Fruit fly (Drosophila melanogaster) whole organism, prepupa: Measurements from ENCODE around the gene Ama.

Experiments
- Blimp-1 ChIP-seq: fragments of 200-800 bp; sonication (Bioruptor generic); optimal IDR thresholded peaks from 3 replicates; lab custom pipeline; 2017; ENCODE audit warnings: missing biosample characterization, missing genetic modification characterization, mild to moderate bottlenecking, moderate library complexity, missing genetic modification reagents
- CG10631 ChIP-seq: fragments of 200-800 bp; sonication (Bioruptor generic); optimal IDR thresholded peaks from 2 replicates; lab custom pipeline; 2016; ENCODE audit warnings: missing biosample characterization, missing genetic modification characterization
- CG11294 ChIP-seq: fragments of 200-800 bp; sonication (Bioruptor generic); IDR thresholded peaks from 2 replicates; pipeline ENCODE4 v1.3.6; 2022; ENCODE audit warnings: missing biosample characterization, missing genetic modification characterization
- CG11762 ChIP-seq: fragments of 200-800 bp; sonication (Bioruptor generic); optimal IDR thresholded peaks from 3 replicates; lab custom pipeline; 2016; ENCODE audit warnings: missing biosample characterization, missing genetic modification characterization; ENCODE audit not compliant: insufficient read depth
- CG11902 ChIP-seq: fragments of 200-800 bp; sonication (Bioruptor generic); optimal IDR thresholded peaks from 3 replicates; lab custom pipeline; 2016; ENCODE audit warnings: missing biosample characterization, missing genetic modification characterization
- CG15336 ChIP-seq: fragments of 200-800 bp; sonication (Bioruptor generic); IDR thresholded peaks from 2 replicates; pipeline ENCODE4 v1.3.6; 2022; ENCODE audit warnings: missing biosample characterization, missing genetic modification characterization
- CG1621 ChIP-seq: fragments of 200-800 bp; sonication (Bioruptor generic); optimal IDR thresholded peaks from 3 replicates; lab custom pipeline; 2018; ENCODE audit warnings: missing biosample characterization, mild to moderate bottlenecking, missing genetic modification characterization
- CG16779 ChIP-seq: fragments of 200-800 bp; sonication (Bioruptor generic); optimal IDR thresholded peaks from 3 replicates; lab custom pipeline; 2017; ENCODE audit warnings: missing biosample characterization, mild to moderate bottlenecking, missing genetic modification characterization
- CG31627 ChIP-seq: fragments of 200-800 bp; sonication (Bioruptor generic); optimal IDR thresholded peaks from 3 replicates; lab custom pipeline; 2016; ENCODE audit warnings: missing biosample characterization, missing genetic modification characterization
- CG32006 ChIP-seq: fragments of 200-800 bp; sonication (Bioruptor generic); optimal IDR thresholded peaks from 3 replicates; lab custom pipeline; 2017; ENCODE audit warnings: missing biosample characterization, mild to moderate bottlenecking, missing genetic modification characterization
- CG34406 ChIP-seq: fragments of 200-800 bp; sonication (Bioruptor generic); optimal IDR thresholded peaks from 3 replicates; lab custom pipeline; 2016; ENCODE audit warnings: missing biosample characterization, missing genetic modification characterization
- CG4318 ChIP-seq: fragments of 200-800 bp; sonication (Bioruptor generic); optimal IDR thresholded peaks from 3 replicates; lab custom pipeline; 2017; ENCODE audit warnings: missing biosample characterization, mild to moderate bottlenecking, missing genetic modification characterization
- CG6163 ChIP-seq: fragments of 200-800 bp; sonication (Bioruptor generic); IDR thresholded peaks from 3 replicates; pipeline ENCODE4 v1.3.6; 2022; ENCODE audit warnings: missing biosample characterization, missing genetic modification characterization
- CG6276 ChIP-seq: fragments of 200-800 bp; sonication (Bioruptor generic); optimal IDR thresholded peaks from 2 replicates; lab custom pipeline; 2017; ENCODE audit warnings: missing biosample characterization, mild to moderate bottlenecking, missing genetic modification characterization
- CG7368 ChIP-seq: fragments of 200-800 bp; sonication (Bioruptor generic); optimal IDR thresholded peaks from 3 replicates; lab custom pipeline; 2016; ENCODE audit warnings: missing biosample characterization, missing genetic modification characterization
- CG8319 ChIP-seq: fragments of 200-800 bp; sonication (Bioruptor generic); optimal IDR thresholded peaks from 3 replicates; lab custom pipeline; 2016; ENCODE audit warnings: missing biosample characterization, missing genetic modification characterization
- CG8632 ChIP-seq: fragments of 200-800 bp; sonication (Bioruptor generic); optimal IDR thresholded peaks from 3 replicates; lab custom pipeline; 2016; ENCODE audit warnings: missing biosample characterization, missing genetic modification characterization
- Eip75B ChIP-seq: fragments of 200-800 bp; sonication (Bioruptor generic); optimal IDR thresholded peaks from 3 replicates; lab custom pipeline; 2016; ENCODE audit warnings: missing biosample characterization, missing genetic modification characterization
- Eip78C ChIP-seq: fragments of 200-800 bp; sonication (Bioruptor generic); peaks from one replicate; lab custom pipeline; 2016; ENCODE audit warnings: missing biosample characterization, missing genetic modification characterization
- Ets21C ChIP-seq: fragments of 200-800 bp; sonication (Bioruptor generic); optimal IDR thresholded peaks from 3 replicates; lab custom pipeline; 2016; ENCODE audit warnings: missing biosample characterization, missing genetic modification characterization
- Ets96B ChIP-seq: fragments of 200-800 bp; optimal IDR thresholded peaks from 2 replicates; lab custom pipeline; 2019; ENCODE audit warnings: missing biosample characterization, mild to moderate bottlenecking, missing genetic modification characterization, moderate library complexity
- Gug ChIP-seq: fragments of 200-800 bp; sonication (Bioruptor generic); IDR thresholded peaks from 2 replicates; pipeline ENCODE4 v1.3.6; 2022; ENCODE audit warnings: missing biosample characterization, missing genetic modification characterization
- Hr38 ChIP-seq: sonication (Bioruptor generic); optimal IDR thresholded peaks from 2 replicates; lab custom pipeline; 2016; ENCODE audit warnings: missing biosample characterization, missing genetic modification characterization
- Hr4 ChIP-seq: fragments of 200-800 bp; sonication (Bioruptor generic); optimal IDR thresholded peaks from 3 replicates; lab custom pipeline; 2016; ENCODE audit warnings: missing biosample characterization, missing genetic modification characterization
- Lpt ChIP-seq: fragments of 200-800 bp; sonication (Bioruptor generic); optimal IDR thresholded peaks from 3 replicates; lab custom pipeline; 2016; ENCODE audit warnings: missing biosample characterization, missing genetic modification characterization
- Met ChIP-seq: fragments of 200-800 bp; sonication (Bioruptor generic); optimal IDR thresholded peaks from 3 replicates; lab custom pipeline; 2016; ENCODE audit warnings: missing biosample characterization, missing genetic modification characterization
- OdsH ChIP-seq: fragments of 200-800 bp; sonication (Bioruptor generic); optimal IDR thresholded peaks from 3 replicates; lab custom pipeline; 2016; ENCODE audit warnings: missing biosample characterization, missing genetic modification characterization
- Smox ChIP-seq: fragments of 200-800 bp; sonication (Bioruptor generic); optimal IDR thresholded peaks from 3 replicates; lab custom pipeline; 2016; ENCODE audit warnings: missing biosample characterization, missing genetic modification characterization
- Sox102F ChIP-seq: fragments of 200-800 bp; sonication (Bioruptor generic); optimal IDR thresholded peaks from 2 replicates; lab custom pipeline; 2016; ENCODE audit warnings: missing biosample characterization, mild to moderate bottlenecking, missing genetic modification characterization
- Sox14 ChIP-seq: fragments of 200-800 bp; sonication (Bioruptor generic); optimal IDR thresholded peaks from 3 replicates; lab custom pipeline; 2016; ENCODE audit warnings: missing biosample characterization, missing genetic modification characterization
- Sox15 ChIP-seq: fragments of 200-800 bp; sonication (Bioruptor generic); optimal IDR thresholded peaks from 3 replicates; lab custom pipeline; 2016; ENCODE audit warnings: missing biosample characterization, missing genetic modification characterization
- acj6 ChIP-seq: fragments of 200-800 bp; sonication (Bioruptor generic); optimal IDR thresholded peaks from 3 replicates; lab custom pipeline; 2016; ENCODE audit warnings: missing biosample characterization, missing genetic modification characterization
- cyc ChIP-seq: fragments of 200-800 bp; sonication (Bioruptor generic); optimal IDR thresholded peaks from 3 replicates; lab custom pipeline; 2016; ENCODE audit warnings: missing biosample characterization, missing genetic modification characterization
- dsx ChIP-seq: fragments of 200-800 bp; optimal IDR thresholded peaks from 3 replicates; lab custom pipeline; 2019; ENCODE audit warnings: missing biosample characterization, mild to moderate bottlenecking, missing genetic modification characterization, moderate library complexity; ENCODE audit not compliant: poor library complexity, severe bottlenecking
- eg ChIP-seq: fragments of 200-800 bp; sonication (Bioruptor generic); IDR thresholded peaks from 3 replicates; pipeline ENCODE4 v1.3.6; 2022; ENCODE audit warnings: missing biosample characterization, missing genetic modification characterization
- esn ChIP-seq: fragments of 200-800 bp; sonication (Bioruptor generic); optimal IDR thresholded peaks from 2 replicates; lab custom pipeline; 2016; ENCODE audit warnings: missing biosample characterization, mild to moderate bottlenecking, missing genetic modification characterization, moderate library complexity
- lz ChIP-seq: fragments of 200-800 bp; sonication (Bioruptor generic); optimal IDR thresholded peaks from 3 replicates; lab custom pipeline; 2016; ENCODE audit warnings: missing biosample characterization, missing genetic modification characterization
- net ChIP-seq: fragments of 200-800 bp; sonication (Bioruptor generic); optimal IDR thresholded peaks from 3 replicates; lab custom pipeline; 2016; ENCODE audit warnings: missing biosample characterization, missing genetic modification characterization
- pdm3 ChIP-seq: fragments of 200-800 bp; sonication (Bioruptor generic); optimal IDR thresholded peaks from 3 replicates; lab custom pipeline; 2016; ENCODE audit warnings: missing biosample characterization, missing genetic modification characterization
- salr ChIP-seq, 2 experiments: fragments of 200-800 bp; sonication (Bioruptor generic); optimal IDR thresholded peaks; 3 replicates each; lab custom pipeline; 2016 to 2018; ENCODE audit warnings: missing biosample characterization in 2 of 2, missing genetic modification characterization in 2 of 2, mild to moderate bottlenecking in 1 of 2
- spab ChIP-seq: fragments of 200-800 bp; sonication (Bioruptor generic); optimal IDR thresholded peaks from 2 replicates; lab custom pipeline; 2017; ENCODE audit warnings: missing biosample characterization, mild to moderate bottlenecking, missing genetic modification characterization, missing genetic modification reagents
- ss ChIP-seq, 2 experiments: fragments of 200-800 bp; sonication (Bioruptor generic); optimal IDR thresholded peaks; 2 replicates in 1 of 2; 3 replicates in 1 of 2; lab custom pipeline; 2017 to 2018; ENCODE audit warnings: mild to moderate bottlenecking in 2 of 2, missing biosample characterization in 2 of 2, missing genetic modification characterization in 2 of 2, moderate library complexity in 1 of 2
- svp ChIP-seq: fragments of 200-800 bp; sonication (Bioruptor generic); peaks from one replicate; lab custom pipeline; 2016; ENCODE audit warnings: missing biosample characterization, missing genetic modification characterization
- topi ChIP-seq: fragments of 200-800 bp; sonication (Bioruptor generic); optimal IDR thresholded peaks from 3 replicates; lab custom pipeline; 2016; ENCODE audit warnings: missing biosample characterization, missing genetic modification characterization
- vri ChIP-seq: fragments of 200-800 bp; sonication (Bioruptor generic); optimal IDR thresholded peaks from 3 replicates; lab custom pipeline; 2016; ENCODE audit warnings: missing biosample characterization, mild to moderate bottlenecking, missing genetic modification characterization

Ama gene

dm6 chr3R:6791189-6791886, 28.9 kb downstream of the Ama start, which contains the start of gene Dfd:
Dfd (plus strand) TSS chr3R:6791836.
- TF ChIP-seq CG15336 (GFP tag; lab: Robert Waterston, UW) (no peak), CG1621 (no peak), Ets96B (tag; lab: Kevin White, UChicago) (no peak), CG10631 (peak; percentile 25), Met (no peak), Blimp-1 (GFP tag; lab: Kevin White, UChicago) (no peak), net (GFP tag; lab: Kevin White, UChicago) (no peak), ss (GFP tag; optimal IDR thresholded peaks at IDR 0.05; lab: Kevin White, UChicago) (peak in 1 of 2 experiments; percentile 25), CG4318 (peak; percentile 3), CG11902 (GFP tag; lab: Kevin White, UChicago) (no peak), CG32006 (peak; percentile 52), Hr38 (GFP tag; lab: Kevin White, UChicago) (no peak), svp (GFP tag; lab: Kevin White, UChicago) (peak; percentile 68), Gug (GFP tag; lab: Robert Waterston, UW) (no peak), Sox14 (peak; percentile 13), CG8319 (GFP tag; lab: Kevin White, UChicago) (no peak), Eip78C (no peak), CG11294 (no peak), spab (no peak), esn (no peak), Sox102F (GFP tag; lab: Kevin White, UChicago) (no peak), CG8632 (GFP tag; lab: Kevin White, UChicago) (peak; percentile 38), CG7368 (GFP tag; lab: Kevin White, UChicago) (no peak), Smox (no peak), pdm3 (GFP tag; lab: Kevin White, UChicago) (peak; percentile 27), dsx (GFP tag; lab: Kevin White, UChicago) (no peak), Sox15 (GFP tag; lab: Kevin White, UChicago) (no peak), topi (no peak), CG11762 (GFP tag; lab: Kevin White, UChicago) (no peak), acj6 (GFP tag; lab: Kevin White, UChicago) (no peak), Ets21C (GFP tag; lab: Kevin White, UChicago) (no peak), CG31627 (GFP tag; lab: Kevin White, UChicago) (no peak), Hr4 (GFP tag; lab: Kevin White, UChicago) (peak; percentile 36), cyc (GFP tag; lab: Kevin White, UChicago) (no peak), OdsH (peak; percentile 28), lz (peak; percentile 6), CG16779 (no peak), CG6276 (GFP tag; lab: Kevin White, UChicago) (no peak), Eip75B (no peak), salr (GFP tag; optimal IDR thresholded peaks at IDR 0.05; lab: Kevin White, UChicago) (peak in 1 of 2 experiments; percentile 35), Lpt (GFP tag; lab: Kevin White, UChicago) (no peak), vri (no peak), CG34406 (peak; percentile 26), CG6163 (no peak; the same call in 2 of the 3 replicates), eg (GFP tag; lab: Robert Waterston, UW) (peak; percentile 39; the same call in 2 of the 3 replicates)
